Worm (Caenorhabditis elegans) whole organism, midembryonic: ENCODE data around the gene srx-12.

Experiments used
- cog-1 ChIP-seq: sonication (generic microtip); optimal IDR thresholded peaks from 2 replicates; lab custom pipeline; 2016; ENCODE audit warnings: missing genetic modification characterization, missing compliant biosample characterization
- flt-1 ChIP-seq: fragments of 200-800 bp; sonication (Bioruptor generic); IDR thresholded peaks from 2 replicates; pipeline ENCODE4 v1.3.6; 2022; ENCODE audit warnings: missing genetic modification characterization, missing compliant biosample characterization
- klf-2 ChIP-seq: fragments of 200-800 bp; sonication (Bioruptor generic); conservative IDR thresholded peaks from 2 replicates; pipeline ENCODE4 v1.3.6; 2022; ENCODE audit warnings: missing genetic modification reagents, missing genetic modification characterization, missing compliant biosample characterization
- med-1 ChIP-seq: sonication (generic microtip); optimal IDR thresholded peaks from 2 replicates; lab custom pipeline; 2017; ENCODE audit warnings: missing genetic modification characterization, mild to moderate bottlenecking, missing compliant biosample characterization, antibody characterized with exemption, missing genetic modification reagents; ENCODE audit not compliant: insufficient read depth
- ref-1 ChIP-seq: fragments of 200-800 bp; sonication (Bioruptor generic); conservative IDR thresholded peaks from 2 replicates; pipeline ENCODE4 v1.3.6; 2022; ENCODE audit warnings: missing genetic modification reagents, missing genetic modification characterization, missing compliant biosample characterization
- tab-1 ChIP-seq: fragments of 200-800 bp; sonication (Bioruptor generic); IDR thresholded peaks from 2 replicates; pipeline ENCODE4 v1.3.6; 2022; ENCODE audit warnings: missing genetic modification characterization, missing compliant biosample characterization
- ztf-23 ChIP-seq: fragments of 200-800 bp; sonication (Bioruptor generic); IDR thresholded peaks from 2 replicates; pipeline ENCODE4 v1.3.6; 2022; ENCODE audit warnings: missing genetic modification reagents, missing genetic modification characterization, missing compliant biosample characterization

- TF ChIP-seq med-1 = no peak
- no peak for TF ChIP-seq tab-1
- TF ChIP-seq flt-1 (GFP tag; lab: Robert Waterston, UW) = no peak
- no peak for TF ChIP-seq klf-2 (GFP tag; lab: Robert Waterston, UW)
- TF ChIP-seq cog-1 (tag; lab: Kevin White, UChicago) = no peak
- no peak for TF ChIP-seq ref-1 (GFP tag; lab: Robert Waterston, UW)
- TF ChIP-seq ztf-23 (GFP tag; lab: Robert Waterston, UW) = 0 out of 2 replicates have a peak, but pooled peaks have one; percentile 44
These were observed 21.6 kb downstream of the srx-12 start, which contains the start of gene znf-782 for ce11 chrIV:1067430-1067829.
